Fruit fly (Drosophila melanogaster) Kc167 (cell line): Measurements from ENCODE around the gene Ca-Ma2d.

Experiments used
- Sin3A ChIP-seq: fragments of >200 bp; optimal IDR thresholded peaks from 2 replicates; lab custom pipeline; 2018; ENCODE audit warnings: missing external identifiers
- psq ChIP-seq: fragments of >200 bp; optimal IDR thresholded peaks from 2 replicates; lab custom pipeline; 2017; ENCODE audit warnings: missing external identifiers

DNA sequence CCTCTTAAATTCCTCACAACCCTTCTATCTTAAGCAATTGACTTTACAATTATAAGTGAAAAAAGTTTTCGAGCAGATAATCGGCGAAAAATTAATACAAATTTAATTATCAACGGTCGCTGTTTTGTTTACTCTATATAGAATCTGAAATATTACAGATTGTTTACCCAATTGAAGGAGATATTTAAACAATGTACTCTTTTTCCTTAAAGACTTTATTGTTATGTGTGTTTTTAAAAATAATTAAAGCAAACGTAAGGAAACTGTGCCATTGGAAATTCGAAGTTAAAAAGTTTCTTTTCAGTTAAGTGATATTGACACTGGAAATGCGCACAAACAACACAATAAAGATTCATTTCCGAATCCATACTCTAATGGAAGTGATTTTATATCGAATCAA is 10.4 kb downstream of the Ca-Ma2d start, which contains the start of gene CG42818:
- TF ChIP-seq Sin3A (lab: Kevin White, UChicago) (no peak), psq (lab: Kevin White, UChicago) (no peak)
